Worm (Caenorhabditis elegans) whole organism, L4 larva: ENCODE measurements around the gene F35A5.8.

Experiments
- D1046.2 ChIP-seq: fragments of 200-800 bp; sonication (Bioruptor generic); IDR thresholded peaks from 2 replicates; pipeline ENCODE4 v1.3.6; 2022; ENCODE audit warnings: missing genetic modification characterization, missing compliant biosample characterization
- F49E8.2 ChIP-seq: sonication (generic microtip); optimal IDR thresholded peaks from 2 replicates; lab custom pipeline; 2016; ENCODE audit warnings: missing compliant biosample characterization, mild to moderate bottlenecking, missing genetic modification characterization, borderline replicate concordance
- R02D3.7 ChIP-seq: fragments of 150-350 bp; sonication (generic microtip); optimal IDR thresholded peaks from 3 replicates; lab custom pipeline; 2014; ENCODE audit warnings: missing biosample characterization, missing genetic modification characterization
- T20F7.1 ChIP-seq: fragments of 200-800 bp; sonication (Bioruptor generic); optimal IDR thresholded peaks from 2 replicates; lab custom pipeline; 2018; ENCODE audit warnings: mild to moderate bottlenecking, missing genetic modification characterization, missing compliant biosample characterization
- Y105C5A.15 ChIP-seq: fragments of 200-800 bp; sonication (Bioruptor generic); IDR thresholded peaks from 2 replicates; pipeline ENCODE4 v1.3.6; 2022; ENCODE audit warnings: missing genetic modification characterization, missing compliant biosample characterization
- Y5F2A.4 ChIP-seq: fragments of 200-800 bp; sonication (Bioruptor generic); optimal IDR thresholded peaks from 2 replicates; lab custom pipeline; 2018; ENCODE audit warnings: mild to moderate bottlenecking, missing genetic modification characterization, missing compliant biosample characterization
- Y75B8A.6 ChIP-seq: fragments of 200-800 bp; sonication (Bioruptor generic); IDR thresholded peaks from 2 replicates; pipeline ENCODE4 v1.3.6; 2022; ENCODE audit warnings: missing genetic modification reagents, missing genetic modification characterization, missing compliant biosample characterization
- ZK337.2 ChIP-seq: fragments of 200-800 bp; sonication (Bioruptor generic); IDR thresholded peaks from 2 replicates; pipeline ENCODE4 v1.3.6; 2022; ENCODE audit warnings: missing genetic modification reagents, missing genetic modification characterization, missing compliant biosample characterization
- ZK546.5 ChIP-seq, 2 experiments: sonication (generic microtip); optimal IDR thresholded peaks; 2 replicates each; lab custom pipeline; 2017; ENCODE audit warnings: missing biosample characterization in 2 of 2, missing genetic modification characterization in 2 of 2
- ama-1 ChIP-seq: fragments of 150-350 bp; optimal IDR thresholded peaks from 2 replicates; lab custom pipeline; 2014; ENCODE audit warnings: inconsistent platforms, mixed read lengths
- attf-4 ChIP-seq: sonication (generic microtip); optimal IDR thresholded peaks from 3 replicates; lab custom pipeline; 2017; ENCODE audit warnings: missing biosample characterization, missing genetic modification characterization
- ceh-20 ChIP-seq: fragments of 200-800 bp; sonication (Bioruptor generic); IDR thresholded peaks from 2 replicates; pipeline ENCODE4 v1.3.6; 2022; ENCODE audit warnings: missing genetic modification reagents, missing genetic modification characterization, missing compliant biosample characterization
- ceh-62 ChIP-seq: sonication (generic microtip); optimal IDR thresholded peaks from 2 replicates; lab custom pipeline; 2017; ENCODE audit warnings: missing biosample characterization, missing genetic modification characterization
- ceh-82 ChIP-seq: sonication (generic microtip); optimal IDR thresholded peaks from 2 replicates; lab custom pipeline; 2017; ENCODE audit warnings: missing biosample characterization, missing genetic modification characterization
- ces-1 ChIP-seq: fragments of 150-350 bp; sonication (generic microtip); optimal IDR thresholded peaks from 4 replicates; lab custom pipeline; 2014; ENCODE audit warnings: missing biosample characterization, missing genetic modification reagents, missing genetic modification characterization
- daf-12 ChIP-seq: fragments of 150-350 bp; optimal IDR thresholded peaks from 2 replicates; lab custom pipeline; 2014; ENCODE audit warnings: missing biosample characterization, missing genetic modification reagents, missing genetic modification characterization
- dmd-6 ChIP-seq: fragments of 200-800 bp; sonication (Bioruptor generic); IDR thresholded peaks from 2 replicates; pipeline ENCODE4 v1.3.6; 2022; ENCODE audit warnings: missing genetic modification reagents, missing genetic modification characterization, missing compliant biosample characterization
- duxl-1 ChIP-seq: sonication (generic microtip); optimal IDR thresholded peaks from 2 replicates; lab custom pipeline; 2016; ENCODE audit warnings: mild to moderate bottlenecking, missing genetic modification characterization, moderate library complexity, missing compliant biosample characterization; ENCODE audit not compliant: poor library complexity
- dve-1 ChIP-seq: sonication (generic microtip); optimal IDR thresholded peaks from 2 replicates; lab custom pipeline; 2017; ENCODE audit warnings: antibody characterized with exemption, mild to moderate bottlenecking, missing genetic modification characterization, missing compliant biosample characterization; ENCODE audit not compliant: insufficient read depth
- egl-27 ChIP-seq: sonication (generic microtip); optimal IDR thresholded peaks from 3 replicates; lab custom pipeline; 2017; ENCODE audit warnings: missing biosample characterization, missing genetic modification reagents, missing genetic modification characterization
- fos-1 ChIP-seq: fragments of 150-350 bp; optimal IDR thresholded peaks from 2 replicates; lab custom pipeline; 2014; ENCODE audit warnings: missing biosample characterization, missing genetic modification characterization
- hif-1 ChIP-seq, 2 experiments: sonication (generic microtip); optimal IDR thresholded peaks; 2 replicates each; lab custom pipeline; 2016 to 2017; ENCODE audit warnings: missing compliant biosample characterization in 2 of 2, missing genetic modification characterization in 2 of 2, missing genetic modification reagents in 2 of 2, missing genotype in 2 of 2, mild to moderate bottlenecking in 1 of 2
- hlh-11 ChIP-seq: fragments of 200-800 bp; sonication (Bioruptor generic); optimal IDR thresholded peaks from 2 replicates; lab custom pipeline; 2018; ENCODE audit warnings: mild to moderate bottlenecking, missing genetic modification characterization, missing compliant biosample characterization
- hlh-30 ChIP-seq: sonication (generic microtip); optimal IDR thresholded peaks from 2 replicates; lab custom pipeline; 2017; ENCODE audit warnings: antibody characterized with exemption, mild to moderate bottlenecking, missing genetic modification characterization, missing compliant biosample characterization; ENCODE audit not compliant: insufficient read depth
- hmg-1.1 ChIP-seq: fragments of 200-800 bp; sonication (Bioruptor generic); IDR thresholded peaks from 2 replicates; pipeline ENCODE4 v1.3.6; 2022; ENCODE audit warnings: missing genetic modification reagents, missing genetic modification characterization, missing compliant biosample characterization
- jun-1 ChIP-seq: fragments of 150-350 bp; optimal IDR thresholded peaks from 2 replicates; lab custom pipeline; 2014; ENCODE audit warnings: missing biosample characterization, missing genetic modification reagents, missing genetic modification characterization
- lin-13 ChIP-seq: fragments of 150-350 bp; optimal IDR thresholded peaks from 2 replicates; lab custom pipeline; 2014; ENCODE audit warnings: missing biosample characterization, missing genetic modification reagents, missing genetic modification characterization
- lin-15B ChIP-seq: fragments of 150-350 bp; sonication (generic microtip); optimal IDR thresholded peaks from 3 replicates; lab custom pipeline; 2014; ENCODE audit warnings: missing biosample characterization, missing genetic modification characterization
- lin-38 ChIP-seq: fragments of 200-800 bp; sonication (Bioruptor generic); IDR thresholded peaks from 2 replicates; pipeline ENCODE4 v1.3.6; 2022; ENCODE audit warnings: missing genetic modification reagents, missing genetic modification characterization, missing compliant biosample characterization
- lir-3 ChIP-seq: sonication (generic microtip); optimal IDR thresholded peaks from 2 replicates; lab custom pipeline; 2016; ENCODE audit warnings: mild to moderate bottlenecking, missing genetic modification characterization, missing compliant biosample characterization
- lsy-2 ChIP-seq, 2 experiments: fragments of 150-350 bp in 1 of 2; sonication (generic microtip) in 1 of 2; optimal IDR thresholded peaks; 2 replicates each; lab custom pipeline; 2014 to 2017; ENCODE audit warnings: missing biosample characterization in 2 of 2, missing genetic modification characterization in 2 of 2
- mdl-1 ChIP-seq, 2 experiments: fragments of 150-350 bp in 1 of 2; sonication (generic microtip) in 1 of 2; optimal IDR thresholded peaks; 2 replicates each; lab custom pipeline; 2014 to 2017; ENCODE audit warnings: missing biosample characterization in 2 of 2, missing genetic modification characterization in 2 of 2
- mxl-2 ChIP-seq: fragments of 200-800 bp; sonication (Bioruptor generic); conservative IDR thresholded peaks from 2 replicates; pipeline ENCODE4 v1.3.6; 2022; ENCODE audit warnings: missing genetic modification reagents, missing genetic modification characterization, missing compliant biosample characterization
- mxl-3 ChIP-seq: fragments of 200-800 bp; sonication (Bioruptor generic); optimal IDR thresholded peaks from 2 replicates; lab custom pipeline; 2018; ENCODE audit warnings: mild to moderate bottlenecking, missing genetic modification characterization, missing compliant biosample characterization
- nhr-28 ChIP-seq: fragments of 150-350 bp; optimal IDR thresholded peaks from 2 replicates; lab custom pipeline; 2014; ENCODE audit warnings: missing biosample characterization, missing genetic modification characterization
- nhr-41 ChIP-seq: fragments of 200-800 bp; sonication (Bioruptor generic); IDR thresholded peaks from 2 replicates; pipeline ENCODE4 v1.3.6; 2022; ENCODE audit warnings: missing genetic modification reagents, missing genetic modification characterization, missing compliant biosample characterization
- nhr-48 ChIP-seq: sonication (generic microtip); optimal IDR thresholded peaks from 2 replicates; lab custom pipeline; 2016; ENCODE audit warnings: mild to moderate bottlenecking, missing genetic modification characterization, missing compliant biosample characterization
- nhr-76 ChIP-seq: fragments of 150-350 bp; optimal IDR thresholded peaks from 2 replicates; lab custom pipeline; 2014; ENCODE audit warnings: missing biosample characterization, missing genetic modification characterization
- nhr-77 ChIP-seq: fragments of 150-350 bp; optimal IDR thresholded peaks from 2 replicates; lab custom pipeline; 2014; ENCODE audit warnings: missing biosample characterization, missing genetic modification characterization
- php-3 ChIP-seq: fragments of 200-800 bp; sonication (Bioruptor generic); IDR thresholded peaks from 2 replicates; pipeline ENCODE4 v1.3.6; 2022; ENCODE audit warnings: missing genetic modification reagents, missing genetic modification characterization, missing compliant biosample characterization
- sdz-12 ChIP-seq: fragments of 200-800 bp; sonication (Bioruptor generic); optimal IDR thresholded peaks from 2 replicates; lab custom pipeline; 2018; ENCODE audit warnings: mild to moderate bottlenecking, missing genetic modification characterization, missing compliant biosample characterization
- spr-1 ChIP-seq: sonication (generic microtip); optimal IDR thresholded peaks from 2 replicates; lab custom pipeline; 2016; ENCODE audit warnings: mild to moderate bottlenecking, missing genetic modification characterization, missing compliant biosample characterization
- tag-97 ChIP-seq: fragments of 200-800 bp; sonication (Bioruptor generic); IDR thresholded peaks from 2 replicates; pipeline ENCODE4 v1.3.6; 2022; ENCODE audit warnings: missing genetic modification characterization, missing compliant biosample characterization
- tra-1 ChIP-seq: fragments of 200-800 bp; sonication (Bioruptor generic); IDR thresholded peaks from 2 replicates; pipeline ENCODE4 v1.3.6; 2022; ENCODE audit warnings: missing genetic modification reagents, missing genetic modification characterization, missing compliant biosample characterization
- unc-130 ChIP-seq: sonication (generic microtip); optimal IDR thresholded peaks from 2 replicates; lab custom pipeline; 2016; ENCODE audit warnings: missing genetic modification reagents, missing genetic modification characterization, missing compliant biosample characterization
- unc-39 ChIP-seq: sonication (generic microtip); optimal IDR thresholded peaks from 2 replicates; lab custom pipeline; 2017; ENCODE audit warnings: missing biosample characterization, missing genetic modification characterization
- vab-7 ChIP-seq: fragments of 200-800 bp; sonication (Bioruptor generic); IDR thresholded peaks from 2 replicates; pipeline ENCODE4 v1.3.6; 2022; ENCODE audit warnings: missing genetic modification reagents, missing genetic modification characterization, missing compliant biosample characterization
- zag-1 ChIP-seq: fragments of 150-350 bp; optimal IDR thresholded peaks from 2 replicates; lab custom pipeline; 2014; ENCODE audit warnings: missing biosample characterization, missing genetic modification characterization
- zfp-3 ChIP-seq: fragments of 200-800 bp; sonication (Bioruptor generic); conservative IDR thresholded peaks from 2 replicates; pipeline ENCODE4 v1.3.6; 2022; ENCODE audit warnings: missing genetic modification reagents, missing genetic modification characterization, missing compliant biosample characterization
- zip-11 ChIP-seq: fragments of 200-800 bp; sonication (Bioruptor generic); IDR thresholded peaks from 2 replicates; pipeline ENCODE4 v1.3.6; 2022; ENCODE audit warnings: missing genetic modification characterization, missing compliant biosample characterization
- zip-2 ChIP-seq: fragments of 150-350 bp; optimal IDR thresholded peaks from 2 replicates; lab custom pipeline; 2014; ENCODE audit warnings: missing biosample characterization, missing genetic modification characterization

The F35A5.8 gene

ce11 chrX:3823869-3824268 is 20.6 kb upstream of the F35A5.8 start (continued):
- TF ChIP-seq mdl-1 (tag; optimal IDR thresholded peaks at IDR 0.05; lab: Kevin White, UChicago): peak in 1 of 2 experiments; percentile 36
- no peak for TF ChIP-seq zag-1 (tag; lab: Kevin White, UChicago)
- TF ChIP-seq lin-38 (GFP tag; lab: Robert Waterston, UW): no peak
- TF ChIP-seq Y5F2A.4 (GFP tag; lab: Kevin White, UChicago): no peak
- TF ChIP-seq duxl-1 (tag; lab: Kevin White, UChicago): peak; percentile 16
- TF ChIP-seq ZK337.2 (GFP tag; lab: Robert Waterston, UW): no peak
- TF ChIP-seq spr-1 (tag; lab: Kevin White, UChicago): no peak
- no peak for TF ChIP-seq jun-1 (tag; lab: Kevin White, UChicago)
- TF ChIP-seq tag-97 (GFP tag; lab: Robert Waterston, UW): no peak
- TF ChIP-seq egl-27 (tag; lab: Kevin White, UChicago): no peak
- peak; percentile 9 for TF ChIP-seq hlh-30
- TF ChIP-seq tra-1 (GFP tag; lab: Robert Waterston, UW): peak; percentile 94
- no peak for TF ChIP-seq zip-11 (GFP tag; lab: Robert Waterston, UW)

DNA sequence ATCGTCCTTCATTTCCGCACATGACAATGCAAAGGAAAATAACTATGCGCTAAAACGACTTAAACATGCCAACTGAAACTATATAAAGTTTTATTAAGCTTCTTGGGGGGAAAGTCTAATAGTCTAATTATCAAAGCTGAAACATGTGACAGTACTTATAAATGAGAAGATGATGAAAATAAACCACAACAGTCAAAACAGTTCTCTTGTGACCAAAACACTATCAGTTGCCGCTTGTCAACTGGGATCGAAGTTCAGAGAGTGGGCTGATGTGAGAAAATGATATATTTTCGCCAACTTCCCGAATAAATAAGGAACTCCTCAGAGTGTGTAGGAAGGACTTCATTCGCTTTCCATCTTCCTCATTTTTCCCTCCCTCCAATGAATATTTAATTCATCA is 18.8 kb upstream of the F35A5.8 start:
- TF ChIP-seq dmd-6 (GFP tag; lab: Robert Waterston, UW): peak; percentile 50; the same call in 1 of the 2 replicates
- no peak for TF ChIP-seq D1046.2 (GFP tag; lab: Robert Waterston, UW)
- no peak for TF ChIP-seq ama-1 (lab: Kevin White, UChicago)
- peak; percentile 71 for TF ChIP-seq dve-1 (tag; lab: Kevin White, UChicago)
- TF ChIP-seq R02D3.7 (tag; lab: Kevin White, UChicago): no peak
- no peak for TF ChIP-seq lir-3 (tag; lab: Kevin White, UChicago)
- no peak for TF ChIP-seq spr-1 (tag; lab: Kevin White, UChicago)
- TF ChIP-seq lin-15B (tag; lab: Kevin White, UChicago): no peak
- TF ChIP-seq tag-97 (GFP tag; lab: Robert Waterston, UW): no peak
- no peak for TF ChIP-seq hif-1 (tag; optimal IDR thresholded peaks at IDR 0.05; lab: Kevin White, UChicago)
- TF ChIP-seq sdz-12 (GFP tag; lab: Kevin White, UChicago): no peak
- TF ChIP-seq ces-1 (GFP tag; lab: Kevin White, UChicago): no peak
- peak; percentile 58 for TF ChIP-seq nhr-28 (tag; lab: Kevin White, UChicago)
- TF ChIP-seq Y105C5A.15: no peak
- no peak for TF ChIP-seq unc-39 (tag; lab: Kevin White, UChicago)
- TF ChIP-seq mxl-2 (GFP tag; lab: Robert Waterston, UW): no peak
- TF ChIP-seq lin-13 (GFP tag; lab: Kevin White, UChicago): no peak
- peak; percentile 67; the same call in 1 of the 2 replicates for TF ChIP-seq php-3 (GFP tag; lab: Robert Waterston, UW)
- peak; percentile 44 for TF ChIP-seq hlh-11 (tag; lab: Kevin White, UChicago)
- no peak for TF ChIP-seq mxl-3 (GFP tag; lab: Kevin White, UChicago)
- no peak for TF ChIP-seq ceh-20 (GFP tag; lab: Robert Waterston, UW)
- TF ChIP-seq ceh-82 (tag; lab: Kevin White, UChicago): no peak
- no peak for TF ChIP-seq nhr-41
- no peak for TF ChIP-seq ceh-62 (tag; lab: Kevin White, UChicago)
- TF ChIP-seq ZK546.5 (tag; optimal IDR thresholded peaks at IDR 0.05; lab: Kevin White, UChicago): no peak
- no peak for TF ChIP-seq Y75B8A.6 (GFP tag; lab: Robert Waterston, UW)
- no peak for TF ChIP-seq nhr-76 (tag; lab: Kevin White, UChicago)
- TF ChIP-seq F49E8.2 (tag; lab: Kevin White, UChicago): no peak
- no peak for TF ChIP-seq fos-1 (tag; lab: Kevin White, UChicago)
- TF ChIP-seq hmg-1.1: no peak
- TF ChIP-seq lsy-2 (tag; optimal IDR thresholded peaks at IDR 0.05; lab: Kevin White, UChicago): no peak
- no peak for TF ChIP-seq unc-130 (GFP tag; lab: Kevin White, UChicago)
- TF ChIP-seq attf-4 (tag; lab: Kevin White, UChicago): no peak
- no peak for TF ChIP-seq zip-2
- TF ChIP-seq nhr-77: peak; percentile 36
- TF ChIP-seq daf-12: no peak
- TF ChIP-seq nhr-48 (tag; lab: Kevin White, UChicago): no peak
- peak; percentile 24 for TF ChIP-seq T20F7.1 (GFP tag; lab: Kevin White, UChicago)
- no peak for TF ChIP-seq vab-7 (GFP tag; lab: Robert Waterston, UW)
- TF ChIP-seq zfp-3 (GFP tag; lab: Robert Waterston, UW): no peak
